Worm (Caenorhabditis elegans): ENCODE measurements around the gene col-20.

DNA sequence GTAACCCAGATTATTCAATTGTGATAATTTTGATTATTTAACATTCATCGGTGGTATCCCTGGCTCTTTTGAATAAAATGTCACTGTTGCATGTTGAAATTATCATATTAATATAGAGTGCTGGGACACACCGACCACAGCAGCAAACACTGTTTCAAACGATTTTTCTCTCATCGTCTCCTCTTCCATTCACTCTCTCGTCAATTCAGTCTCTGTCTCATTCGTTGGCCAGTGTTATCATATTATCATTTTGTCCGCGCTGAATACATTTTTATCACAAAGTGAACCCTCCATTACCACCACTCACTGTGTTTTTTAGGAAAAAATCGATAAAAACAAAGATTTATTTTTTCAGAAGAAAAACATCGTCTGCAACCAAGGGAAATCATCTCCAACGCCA lies 13.5 kb downstream of the col-20 start:
- no peak for TF ChIP-seq mab-5 (tag; optimal IDR thresholded peaks at IDR 0.05)
- TF ChIP-seq ama-1 (optimal IDR thresholded peaks at IDR 0.05) = no peak
- no peak for TF ChIP-seq nhr-237 (tag; optimal IDR thresholded peaks at IDR 0.05)
- TF ChIP-seq zag-1 (tag; optimal IDR thresholded peaks at IDR 0.05) = no peak
- no peak for TF ChIP-seq egl-27 (tag; optimal IDR thresholded peaks at IDR 0.05)
- no peak for TF ChIP-seq nhr-12 (tag; optimal IDR thresholded peaks at IDR 0.05)
- TF ChIP-seq alr-1 (tag; optimal IDR thresholded peaks at IDR 0.05) = no peak
- no peak for TF ChIP-seq F13H6.1 (tag; optimal IDR thresholded peaks at IDR 0.05)
- no peak for TF ChIP-seq unc-39 (tag; optimal IDR thresholded peaks at IDR 0.05)
- TF ChIP-seq skn-1 (tag; optimal IDR thresholded peaks at IDR 0.05) = no peak
- no peak for TF ChIP-seq unc-62 (GFP tag; optimal IDR thresholded peaks at IDR 0.05)

Measured in whole organism, L2 larva.